Worm (Caenorhabditis elegans) whole organism, early embryonic: ENCODE results near the gene scl-5.

Source experiments
- ama-1 ChIP-seq: fragments of 150-350 bp; optimal IDR thresholded peaks from 2 replicates; lab custom pipeline; 2014
- ceh-13 ChIP-seq: fragments of 200-800 bp; sonication (Bioruptor generic); optimal IDR thresholded peaks from 2 replicates; lab custom pipeline; 2018; ENCODE audit warnings: mild to moderate bottlenecking, missing genetic modification characterization, missing compliant biosample characterization
- ets-7 ChIP-seq: sonication (generic microtip); optimal IDR thresholded peaks from 2 replicates; lab custom pipeline; 2016; ENCODE audit warnings: missing genotype, missing genetic modification characterization, missing compliant biosample characterization
- sea-1 ChIP-seq: fragments of 200-800 bp; sonication (Bioruptor generic); conservative IDR thresholded peaks from 2 replicates; pipeline ENCODE4 v1.3.6; 2022; ENCODE audit warnings: missing genetic modification characterization, missing compliant biosample characterization

DNA sequence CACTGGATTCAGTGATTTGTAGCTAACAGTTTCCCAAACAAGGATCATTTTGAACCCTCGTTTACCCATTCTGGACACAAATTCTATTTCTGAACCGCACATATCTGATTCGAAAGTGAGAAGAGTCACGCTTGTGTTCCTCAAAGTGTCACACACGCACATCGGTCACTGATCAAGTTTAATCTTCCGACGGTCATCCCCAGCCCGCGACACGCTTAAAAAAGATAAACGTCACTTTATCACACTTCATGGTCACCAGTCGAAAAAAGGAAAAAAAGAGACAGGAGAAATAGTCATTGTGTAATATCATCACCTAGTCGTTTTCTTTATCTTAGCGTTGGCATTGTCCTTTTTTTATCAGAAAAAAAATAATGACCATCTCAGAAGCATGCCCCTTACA, 13.9 kb downstream of the scl-5 start:
- TF ChIP-seq ama-1 = no peak
- TF ChIP-seq ets-7 = no peak
- no peak for TF ChIP-seq sea-1 (GFP tag; lab: Robert Waterston, UW)
- no peak for TF ChIP-seq ceh-13 (GFP tag; lab: Kevin White, UChicago)
